Fruit fly (Drosophila melanogaster): ENCODE measurements around the gene Pglym78.

Pglym78 gene

DNA sequence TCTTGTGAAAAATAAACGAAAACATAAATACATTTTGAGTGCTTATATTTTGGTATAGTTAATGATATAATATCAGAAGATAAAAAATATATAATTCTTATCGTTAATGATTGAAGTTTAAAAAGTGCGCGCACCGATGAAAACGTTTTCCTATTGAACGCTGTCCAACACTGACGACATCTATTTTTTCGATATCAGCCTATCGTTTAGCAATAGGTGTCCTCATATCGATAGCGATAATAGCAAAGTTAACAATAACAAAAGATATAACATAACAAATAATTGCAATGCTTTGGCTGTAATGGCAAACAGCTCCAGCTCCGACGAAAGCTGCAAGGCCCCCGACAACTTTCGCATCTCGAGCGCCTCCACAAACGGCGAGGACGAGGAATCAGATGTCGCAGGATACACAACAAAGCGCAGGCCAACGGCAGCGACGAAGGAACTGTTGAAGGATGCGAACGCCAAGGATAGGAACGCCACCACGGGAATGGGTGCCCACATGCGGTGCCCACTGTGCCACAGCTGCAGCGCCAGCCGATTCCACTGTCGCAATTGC, 31.8 kb upstream of the Pglym78 start, which contains the start of gene Atg14:
Atg14 (plus strand) TSS at position 225 of the 559 bp plus-strand sequence.
- TF ChIP-seq CG8301 (tag; optimal IDR thresholded peaks at IDR 0.05) (no peak), Snoo (tag; optimal IDR thresholded peaks at IDR 0.05) (peak; percentile 2), EcR (GFP tag; optimal IDR thresholded peaks at IDR 0.05) (peak; percentile 6)

DNA sequence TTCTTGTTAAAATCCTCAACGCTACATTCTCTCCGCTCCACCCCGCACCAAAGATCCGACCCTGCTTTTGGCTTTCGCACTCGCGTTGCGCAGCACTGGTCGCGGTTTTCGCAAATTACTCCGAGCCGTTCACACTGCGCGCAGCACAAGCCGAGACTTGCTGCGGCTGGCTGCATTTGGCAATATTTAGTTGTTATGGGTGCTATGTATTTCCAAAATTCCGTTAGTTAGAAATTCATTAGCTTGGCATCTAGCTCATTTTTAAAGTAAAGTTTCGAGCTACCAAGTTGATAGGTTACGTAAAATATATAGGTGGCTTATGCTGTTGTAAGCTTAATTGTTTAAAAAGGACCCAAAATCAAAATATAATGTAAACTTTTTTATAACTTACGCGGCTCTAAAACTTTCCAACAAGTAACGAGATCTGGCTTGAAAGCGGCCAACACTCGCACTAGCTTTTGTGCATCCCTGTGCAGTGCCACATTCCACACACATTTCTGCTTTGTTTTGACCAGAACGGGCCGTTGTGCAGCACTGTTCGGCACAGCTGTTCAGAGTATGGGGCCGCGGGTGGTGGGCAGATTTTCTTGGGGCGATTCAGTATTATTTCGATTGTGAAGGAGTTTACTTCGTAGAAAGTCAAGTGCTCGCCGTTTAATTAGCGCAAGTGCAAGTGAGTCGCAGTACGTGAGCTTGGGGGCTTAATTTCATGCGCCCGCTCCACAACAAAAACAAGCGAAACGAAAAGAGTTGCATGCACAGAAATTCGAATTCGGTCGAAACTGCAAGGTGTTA, 25.0 kb upstream of the Pglym78 start, which contains the start of the genes yem and Ctl2:
yem (minus strand) TSS at position 63 of the 795 bp plus-strand sequence.
Ctl2 (plus strand) TSS at position 554 of the 795 bp plus-strand sequence.
- TF ChIP-seq Pif1A (GFP tag; optimal IDR thresholded peaks at IDR 0.05) (no peak), CG10348 (GFP tag; IDR thresholded peaks at IDR 0.05) (no peak), CG9948 (tag; optimal IDR thresholded peaks at IDR 0.05) (peak; percentile 46), Ets98B (GFP tag; IDR thresholded peaks at IDR 0.05) (peak; percentile 36), CG8301 (tag; optimal IDR thresholded peaks at IDR 0.05) (no peak), CG4496 (GFP tag; IDR thresholded peaks at IDR 0.05) (peak; percentile 45), CG17806 (tag; optimal IDR thresholded peaks at IDR 0.05) (peak; percentile 40), CG15710 (tag; optimal IDR thresholded peaks at IDR 0.05) (peak; percentile 54), CG32121 (GFP tag; IDR thresholded peaks at IDR 0.05) (no peak), fd96Ca (GFP tag; IDR thresholded peaks at IDR 0.05) (peak; percentile 65), CG8159 (tag; optimal IDR thresholded peaks at IDR 0.05) (peak; percentile 62), CG34367 (tag; optimal IDR thresholded peaks at IDR 0.05) (peak; percentile 17), CG13204 (GFP tag; optimal IDR thresholded peaks at IDR 0.05) (no peak), CG12605 (GFP tag; IDR thresholded peaks at IDR 0.05) (no peak; the same call in 1 of the 2 replicates), Pif1B (GFP tag; optimal IDR thresholded peaks at IDR 0.05) (peak; percentile 52), rn (GFP tag; IDR thresholded peaks at IDR 0.05) (peak; percentile 20; the same call in 1 of the 2 replicates), Snoo (tag; optimal IDR thresholded peaks at IDR 0.05) (peak; percentile 22)

- peak; percentile 78 for TF ChIP-seq CG15710 (tag; optimal IDR thresholded peaks at IDR 0.05)
- TF ChIP-seq CG17806 (tag; optimal IDR thresholded peaks at IDR 0.05): peak; percentile 68
- peak; percentile 40 for TF ChIP-seq CG8301 (tag; optimal IDR thresholded peaks at IDR 0.05)
- peak; percentile 76 for TF ChIP-seq CG4496 (GFP tag; IDR thresholded peaks at IDR 0.05)
- peak; percentile 53 for TF ChIP-seq CG9948 (tag; optimal IDR thresholded peaks at IDR 0.05)
- TF ChIP-seq CG32121 (GFP tag; IDR thresholded peaks at IDR 0.05): peak; percentile 63
- peak; percentile 48 for TF ChIP-seq rn (GFP tag; IDR thresholded peaks at IDR 0.05)
- TF ChIP-seq gl (tag; optimal IDR thresholded peaks at IDR 0.05): peak; percentile 12
- peak; percentile 72 for TF ChIP-seq CG8159 (tag; optimal IDR thresholded peaks at IDR 0.05)
- peak; percentile 69 for TF ChIP-seq Ets98B (GFP tag; IDR thresholded peaks at IDR 0.05)
- TF ChIP-seq EcR (GFP tag; optimal IDR thresholded peaks at IDR 0.05): no peak
- TF ChIP-seq D1 (tag; optimal IDR thresholded peaks at IDR 0.05): no peak
- TF ChIP-seq CG12605 (GFP tag; IDR thresholded peaks at IDR 0.05): peak; percentile 63
- TF ChIP-seq fd96Ca (GFP tag; IDR thresholded peaks at IDR 0.05): peak; percentile 83
- no peak for TF ChIP-seq CG13204 (GFP tag; optimal IDR thresholded peaks at IDR 0.05)
- TF ChIP-seq CG34367 (tag; optimal IDR thresholded peaks at IDR 0.05): peak; percentile 71
- TF ChIP-seq Pif1B (GFP tag; optimal IDR thresholded peaks at IDR 0.05): peak; percentile 67
- no peak for TF ChIP-seq CG10348 (GFP tag; IDR thresholded peaks at IDR 0.05)
- peak; percentile 84 for TF ChIP-seq Snoo (tag; optimal IDR thresholded peaks at IDR 0.05)
- no peak for TF ChIP-seq CG14655 (GFP tag; optimal IDR thresholded peaks at IDR 0.05)
- TF ChIP-seq Pif1A (GFP tag; optimal IDR thresholded peaks at IDR 0.05): peak; percentile 77
Measured at dm6 chr3R:29124128-29124527, 23.9 kb upstream of the Pglym78 start.

- TF ChIP-seq Pif1A (GFP tag; optimal IDR thresholded peaks at IDR 0.05): no peak
- TF ChIP-seq CG8159 (tag; optimal IDR thresholded peaks at IDR 0.05): no peak
- no peak for TF ChIP-seq fd96Ca (GFP tag; IDR thresholded peaks at IDR 0.05)
- TF ChIP-seq EcR (GFP tag; optimal IDR thresholded peaks at IDR 0.05): no peak
- no peak for TF ChIP-seq CG10348 (GFP tag; IDR thresholded peaks at IDR 0.05)
- no peak for TF ChIP-seq CG4496 (GFP tag; IDR thresholded peaks at IDR 0.05)
- no peak for TF ChIP-seq CG9948 (tag; optimal IDR thresholded peaks at IDR 0.05)
- TF ChIP-seq Ets98B (GFP tag; IDR thresholded peaks at IDR 0.05): no peak
- TF ChIP-seq CG32121 (GFP tag; IDR thresholded peaks at IDR 0.05): no peak
Measured at dm6 chr3R:29130902-29131621, 17.0 kb upstream of the Pglym78 start, which contains the start of the genes dgt6 and Vha100-1. dgt6 (minus strand) TSS chr3R:29130972. Vha100-1 (plus strand) TSS chr3R:29131193.

DNA sequence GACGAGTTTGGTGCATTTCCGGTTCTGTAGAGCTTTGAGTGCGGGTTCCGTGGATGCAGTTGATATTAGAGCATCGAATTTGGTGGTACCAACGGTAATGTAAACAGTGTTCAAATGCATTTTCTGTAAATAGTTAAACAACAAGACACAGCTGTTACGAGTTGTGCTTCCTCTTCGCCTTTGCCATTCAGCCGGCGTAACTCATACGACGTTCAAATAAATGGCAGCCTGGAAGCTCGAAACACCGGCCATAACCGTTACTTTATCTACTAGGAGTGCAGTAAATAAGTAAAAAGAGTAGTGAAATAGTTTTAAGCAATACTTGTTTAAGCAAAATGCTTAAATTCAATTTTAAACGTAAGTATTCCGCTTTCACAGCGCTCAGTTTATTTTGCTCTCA, 9.6 kb upstream of the Pglym78 start, which contains the start of the genes Alg13 and superdeath:
Alg13 (minus strand) TSS at position 167 of the 400 bp plus-strand sequence.
superdeath (plus strand) TSS at position 256 of the 400 bp plus-strand sequence.
- TF ChIP-seq CG13204 (GFP tag; optimal IDR thresholded peaks at IDR 0.05) (no peak), CG14655 (GFP tag; optimal IDR thresholded peaks at IDR 0.05) (no peak), CG9948 (tag; optimal IDR thresholded peaks at IDR 0.05) (peak; percentile 40), fd96Ca (GFP tag; IDR thresholded peaks at IDR 0.05) (no peak)

All from whole organism, pupa.